Fruit fly (Drosophila melanogaster) whole organism, embryonic: ENCODE data around the gene CG5815.

Experiments
- Abd-B ChIP-seq: fragments of 200-800 bp; sonication (Bioruptor generic); optimal IDR thresholded peaks from 2 replicates; lab custom pipeline; 2018; ENCODE audit warnings: missing biosample characterization, mild to moderate bottlenecking, missing genetic modification characterization, moderate library complexity
- Asciz ChIP-seq: fragments of 200-800 bp; sonication (Bioruptor generic); optimal IDR thresholded peaks from 2 replicates; lab custom pipeline; 2017; ENCODE audit warnings: missing biosample characterization, mild to moderate bottlenecking, missing genetic modification characterization, missing genetic modification reagents
- Atf-2 ChIP-seq: fragments of 200-800 bp; sonication (Bioruptor generic); optimal IDR thresholded peaks from 2 replicates; lab custom pipeline; 2016; ENCODE audit warnings: missing biosample characterization, missing genetic modification characterization
- BtbVII ChIP-seq: fragments of 200-800 bp; sonication (Bioruptor generic); optimal IDR thresholded peaks from 3 replicates; lab custom pipeline; 2017; ENCODE audit warnings: missing biosample characterization, mild to moderate bottlenecking, missing genetic modification characterization
- CG10267 ChIP-seq: fragments of 200-800 bp; sonication (Bioruptor generic); optimal IDR thresholded peaks from 2 replicates; lab custom pipeline; 2018; ENCODE audit warnings: missing biosample characterization, mild to moderate bottlenecking, missing genetic modification characterization, moderate library complexity
- CG10274 ChIP-seq: fragments of 200-800 bp; sonication (Bioruptor generic); optimal IDR thresholded peaks from 3 replicates; lab custom pipeline; 2017; ENCODE audit warnings: missing biosample characterization, mild to moderate bottlenecking, missing genetic modification characterization
- CG10959 ChIP-seq: fragments of 200-800 bp; sonication (Bioruptor generic); IDR thresholded peaks from 2 replicates; pipeline ENCODE4 v1.3.6; 2022; ENCODE audit warnings: missing biosample characterization, missing genetic modification characterization
- CG13123 ChIP-seq: fragments of 200-800 bp; sonication (Bioruptor generic); optimal IDR thresholded peaks from 2 replicates; lab custom pipeline; 2016; ENCODE audit warnings: missing biosample characterization, missing genetic modification characterization
- CG13287 ChIP-seq: fragments of 200-800 bp; sonication (Bioruptor generic); IDR thresholded peaks from 2 replicates; pipeline ENCODE4 v1.3.6; 2022; ENCODE audit warnings: missing biosample characterization, missing genetic modification characterization; ENCODE audit not compliant: partially characterized antibody
- CG13424 ChIP-seq: fragments of 200-800 bp; sonication (Bioruptor generic); optimal IDR thresholded peaks from 2 replicates; lab custom pipeline; 2019; ENCODE audit warnings: missing biosample characterization, mild to moderate bottlenecking, missing genetic modification characterization, moderate library complexity
- CG14050 ChIP-seq: fragments of 200-800 bp; sonication (Bioruptor generic); IDR thresholded peaks from 3 replicates; pipeline ENCODE4 v1.3.6; 2022; ENCODE audit warnings: missing biosample characterization, missing genetic modification characterization
- CG17359 ChIP-seq: fragments of 200-800 bp; sonication (Bioruptor generic); optimal IDR thresholded peaks from 3 replicates; lab custom pipeline; 2018; ENCODE audit warnings: missing biosample characterization, mild to moderate bottlenecking, missing genetic modification characterization, moderate library complexity
- CG17385 ChIP-seq: fragments of 200-800 bp; sonication (Bioruptor generic); optimal IDR thresholded peaks from 3 replicates; lab custom pipeline; 2018; ENCODE audit warnings: missing biosample characterization, mild to moderate bottlenecking, missing genetic modification characterization
- CG17568 ChIP-seq: fragments of 200-800 bp; sonication (Bioruptor generic); optimal IDR thresholded peaks from 2 replicates; lab custom pipeline; 2018; ENCODE audit warnings: missing biosample characterization, mild to moderate bottlenecking, missing genetic modification characterization, moderate library complexity
- CG31224 ChIP-seq: fragments of 200-800 bp; sonication (Bioruptor generic); IDR thresholded peaks from 2 replicates; pipeline ENCODE4 v1.3.6; 2022; ENCODE audit warnings: missing biosample characterization, missing genetic modification characterization
- CG33557 ChIP-seq: fragments of 200-800 bp; sonication (Bioruptor generic); optimal IDR thresholded peaks from 2 replicates; lab custom pipeline; 2019; ENCODE audit warnings: missing biosample characterization, mild to moderate bottlenecking, missing genetic modification characterization, moderate library complexity
- CG4424 ChIP-seq: fragments of 200-800 bp; sonication (Bioruptor generic); optimal IDR thresholded peaks from 3 replicates; lab custom pipeline; 2016; ENCODE audit warnings: missing biosample characterization, missing genetic modification characterization
- CG5953 ChIP-seq: fragments of 200-800 bp; sonication (Bioruptor generic); IDR thresholded peaks from 2 replicates; pipeline ENCODE4 v1.3.6; 2022; ENCODE audit warnings: missing biosample characterization, missing genetic modification characterization
- CG6654 ChIP-seq: fragments of 200-800 bp; sonication (Bioruptor generic); optimal IDR thresholded peaks from 2 replicates; lab custom pipeline; 2017; ENCODE audit warnings: missing biosample characterization, mild to moderate bottlenecking, missing genetic modification characterization
- Deaf1 ChIP-seq: fragments of 200-800 bp; optimal IDR thresholded peaks from 3 replicates; lab custom pipeline; 2019; ENCODE audit warnings: missing biosample characterization, mild to moderate bottlenecking, missing genetic modification characterization, moderate library complexity
- Dip3 ChIP-seq: fragments of 200-800 bp; sonication (Bioruptor generic); optimal IDR thresholded peaks from 3 replicates; lab custom pipeline; 2016; ENCODE audit warnings: missing biosample characterization, missing genetic modification characterization
- Dp ChIP-seq: fragments of 200-800 bp; sonication (Bioruptor generic); optimal IDR thresholded peaks from 2 replicates; lab custom pipeline; 2018; ENCODE audit warnings: missing biosample characterization, mild to moderate bottlenecking, missing genetic modification characterization, moderate library complexity
- Hmr ChIP-seq: fragments of 200-800 bp; sonication (Bioruptor generic); optimal IDR thresholded peaks from 3 replicates; lab custom pipeline; 2017; ENCODE audit warnings: mild to moderate bottlenecking, missing biosample characterization, missing genetic modification reagents, missing genetic modification characterization
- Pdp1 ChIP-seq, 2 experiments: fragments of 200-800 bp; sonication (Bioruptor generic); optimal IDR thresholded peaks; 3 replicates each; lab custom pipeline; 2016; ENCODE audit warnings: missing biosample characterization in 2 of 2, missing genetic modification characterization in 2 of 2, mild to moderate bottlenecking in 1 of 2, moderate library complexity in 1 of 2
- Sry-β ChIP-seq: fragments of 200-800 bp; sonication (Bioruptor generic); optimal IDR thresholded peaks from 2 replicates; lab custom pipeline; 2018; ENCODE audit warnings: missing biosample characterization, mild to moderate bottlenecking, missing genetic modification characterization, moderate library complexity
- Ssrp ChIP-seq: fragments of 200-800 bp; sonication (Bioruptor generic); optimal IDR thresholded peaks from 2 replicates; lab custom pipeline; 2018; ENCODE audit warnings: missing biosample characterization, mild to moderate bottlenecking, missing genetic modification characterization, moderate library complexity
- Tbp ChIP-seq: fragments of >200 bp; optimal IDR thresholded peaks from 2 replicates; lab custom pipeline; 2018; ENCODE audit warnings: missing biosample characterization, missing genetic modification characterization
- Trl ChIP-seq, 3 experiments: fragments of >200 bp in 2 of 3; fragments of 200-800 bp in 1 of 3; sonication (Bioruptor generic) in 1 of 3; optimal IDR thresholded peaks; 2 replicates in 1 of 3; 3 replicates in 2 of 3; lab custom pipeline; 2016 to 2017; ENCODE audit warnings: missing biosample characterization in 1 of 3, missing genetic modification characterization in 1 of 3
- amos ChIP-seq: fragments of 200-800 bp; sonication (Bioruptor generic); IDR thresholded peaks from 2 replicates; pipeline ENCODE4 v1.3.6; 2022; ENCODE audit warnings: missing biosample characterization, missing genetic modification characterization; ENCODE audit not compliant: partially characterized antibody
- ap ChIP-seq: fragments of 200-800 bp; sonication (Bioruptor generic); IDR thresholded peaks from 2 replicates; pipeline ENCODE4 v1.3.6; 2022; ENCODE audit warnings: missing biosample characterization, missing genetic modification characterization
- caup ChIP-seq: fragments of 200-800 bp; sonication (Bioruptor generic); optimal IDR thresholded peaks from 3 replicates; lab custom pipeline; 2017; ENCODE audit warnings: missing biosample characterization, mild to moderate bottlenecking, missing genetic modification characterization, moderate library complexity; ENCODE audit not compliant: severe bottlenecking
- ci ChIP-seq: fragments of 200-800 bp; sonication (Bioruptor generic); IDR thresholded peaks from 3 replicates; pipeline ENCODE4 v1.3.6; 2022; ENCODE audit warnings: missing biosample characterization, missing genetic modification characterization
- danr ChIP-seq: fragments of 200-800 bp; sonication (Bioruptor generic); IDR thresholded peaks from 2 replicates; pipeline ENCODE4 v1.3.6; 2022; ENCODE audit warnings: missing biosample characterization, missing genetic modification characterization
- ham ChIP-seq: fragments of 200-800 bp; sonication (Bioruptor generic); IDR thresholded peaks from 2 replicates; pipeline ENCODE4 v1.3.6; 2022; ENCODE audit warnings: missing biosample characterization, missing genetic modification characterization
- jing ChIP-seq: fragments of 200-800 bp; sonication (Bioruptor generic); optimal IDR thresholded peaks from 2 replicates; lab custom pipeline; 2018; ENCODE audit warnings: missing biosample characterization, mild to moderate bottlenecking, missing genetic modification characterization
- lbe ChIP-seq: fragments of 200-800 bp; sonication (Bioruptor generic); optimal IDR thresholded peaks from 2 replicates; lab custom pipeline; 2016; ENCODE audit warnings: missing biosample characterization, mild to moderate bottlenecking, missing genetic modification characterization
- luna ChIP-seq: fragments of 200-800 bp; sonication (Bioruptor generic); optimal IDR thresholded peaks from 2 replicates; lab custom pipeline; 2016; ENCODE audit warnings: missing biosample characterization, missing genetic modification characterization
- nau ChIP-seq: fragments of 200-800 bp; sonication (Bioruptor generic); optimal IDR thresholded peaks from 3 replicates; lab custom pipeline; 2017; ENCODE audit warnings: missing biosample characterization, mild to moderate bottlenecking, missing genetic modification characterization, missing genetic modification reagents
- nerfin-2 ChIP-seq: fragments of 200-800 bp; sonication (Bioruptor generic); IDR thresholded peaks from 2 replicates; pipeline ENCODE4 v1.3.6; 2022; ENCODE audit warnings: missing biosample characterization, missing genetic modification characterization; ENCODE audit not compliant: partially characterized antibody
- otp ChIP-seq: fragments of 200-800 bp; sonication (Bioruptor generic); IDR thresholded peaks from 3 replicates; pipeline ENCODE4, ENCODE4 v1.3.6; 2022; ENCODE audit warnings: missing biosample characterization, missing genetic modification characterization
- p53 ChIP-seq: fragments of 200-800 bp; sonication (Bioruptor generic); optimal IDR thresholded peaks from 2 replicates; lab custom pipeline; 2016; ENCODE audit warnings: missing biosample characterization, missing genetic modification characterization
- peb ChIP-seq: fragments of 200-800 bp; sonication (Bioruptor generic); IDR thresholded peaks from 2 replicates; pipeline ENCODE4 v1.3.6; 2022; ENCODE audit warnings: missing biosample characterization, missing genetic modification characterization
- ranshi ChIP-seq: fragments of 200-800 bp; sonication (Bioruptor generic); IDR thresholded peaks from 2 replicates; pipeline ENCODE4 v1.3.6; 2022; ENCODE audit warnings: missing biosample characterization, missing genetic modification characterization
- ro ChIP-seq: fragments of 200-800 bp; sonication (Bioruptor generic); IDR thresholded peaks from 2 replicates; pipeline ENCODE4 v1.3.6; 2022; ENCODE audit warnings: missing biosample characterization, missing genetic modification characterization
- sens-2 ChIP-seq: fragments of 200-800 bp; sonication (Bioruptor generic); IDR thresholded peaks from 2 replicates; pipeline ENCODE4 v1.3.6; 2022; ENCODE audit warnings: missing biosample characterization, missing genetic modification characterization
- slbo ChIP-seq: fragments of 200-800 bp; sonication (Bioruptor generic); IDR thresholded peaks from 2 replicates; pipeline ENCODE4 v1.3.6; 2022; ENCODE audit warnings: missing biosample characterization, missing genetic modification characterization
- ssp ChIP-seq: fragments of 200-800 bp; sonication (Bioruptor generic); IDR thresholded peaks from 2 replicates; pipeline ENCODE4 v1.3.6; 2022; ENCODE audit warnings: missing biosample characterization, missing genetic modification characterization
- tio ChIP-seq: fragments of 200-800 bp; sonication (Bioruptor generic); optimal IDR thresholded peaks from 2 replicates; lab custom pipeline; 2017; ENCODE audit warnings: missing biosample characterization, missing genetic modification characterization, inconsistent platforms
- tx ChIP-seq: fragments of 200-800 bp; sonication (Bioruptor generic); optimal IDR thresholded peaks from 2 replicates; lab custom pipeline; 2016; ENCODE audit warnings: missing biosample characterization, missing genetic modification characterization

Gene CG5815

DNA sequence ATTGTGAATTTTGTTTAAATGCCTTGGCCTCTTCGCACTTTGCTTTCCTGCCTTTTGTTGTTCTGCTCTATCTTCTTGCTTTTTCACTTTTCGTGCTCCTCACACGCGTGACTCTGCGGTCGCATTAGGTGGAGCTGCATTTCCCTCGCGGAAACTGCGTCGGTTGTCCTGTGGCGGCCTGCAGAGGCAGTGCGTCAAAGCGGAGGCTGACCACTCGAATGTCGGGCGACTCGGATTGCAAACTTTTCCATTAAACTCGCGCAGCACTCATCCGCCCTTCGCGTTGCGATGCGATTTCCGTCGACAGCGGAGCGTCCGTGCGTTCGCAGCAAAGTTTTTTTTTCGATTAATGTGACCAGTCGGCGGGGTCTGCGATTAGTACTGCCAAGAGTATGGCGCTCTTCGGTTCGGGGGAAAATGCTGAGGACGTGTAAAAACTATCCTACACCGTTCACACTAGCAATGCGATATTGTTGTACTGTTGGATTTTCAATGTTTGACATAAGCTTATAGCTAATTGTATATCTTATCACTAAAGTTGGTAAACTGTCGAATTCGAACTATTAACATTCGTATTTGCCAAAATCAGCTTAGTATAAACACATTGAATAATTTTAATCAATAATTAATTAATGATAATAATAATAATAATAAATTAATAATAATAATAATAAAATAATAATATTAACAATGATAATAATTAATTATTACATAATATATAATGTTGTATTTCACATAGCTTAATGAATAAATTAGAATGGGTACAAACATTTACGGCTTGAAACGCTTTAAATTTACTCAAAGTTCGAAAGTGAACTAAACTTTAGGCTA lies 38.5 kb downstream of the CG5815 start, which contains the start of gene CG6051 (continued):
- peak; percentile 47 for TF ChIP-seq Sry-β (GFP tag; lab: Kevin White, UChicago)
- no peak for TF ChIP-seq ssp (GFP tag; lab: Robert Waterston, UW)
- TF ChIP-seq Asciz (GFP tag; lab: Kevin White, UChicago): peak; percentile 70
- TF ChIP-seq CG10274 (GFP tag; lab: Kevin White, UChicago): no peak
- TF ChIP-seq BtbVII (GFP tag; lab: Kevin White, UChicago): peak; percentile 54
- peak; percentile 53 for TF ChIP-seq Ssrp (tag; lab: Kevin White, UChicago)
- peak; percentile 7 for TF ChIP-seq CG17385
- TF ChIP-seq Tbp (GFP tag; lab: Kevin White, UChicago): no peak
- no peak for TF ChIP-seq nerfin-2 (GFP tag; lab: Robert Waterston, UW)
- no peak for TF ChIP-seq CG5953
- peak; percentile 65 for TF ChIP-seq CG13424
- TF ChIP-seq p53 (GFP tag; lab: Kevin White, UChicago): no peak
- TF ChIP-seq danr: no peak
- no peak for TF ChIP-seq CG13287
- TF ChIP-seq ci (GFP tag; lab: Robert Waterston, UW): no peak
- no peak for TF ChIP-seq lbe (GFP tag; lab: Kevin White, UChicago)
- peak; percentile 57 for TF ChIP-seq CG4424 (GFP tag; lab: Kevin White, UChicago)
- TF ChIP-seq caup (GFP tag; lab: Kevin White, UChicago): peak; percentile 65
- no peak for TF ChIP-seq jing (GFP tag; lab: Kevin White, UChicago)
- TF ChIP-seq Dip3 (GFP tag; lab: Kevin White, UChicago): peak; percentile 43
- TF ChIP-seq ap (GFP tag; lab: Robert Waterston, UW): no peak

dm6 chr3R:27151516-27151823 lies 39.1 kb downstream of the CG5815 start, which contains the start of gene Men-b:
Men-b (plus strand) TSS chr3R:27151662.
- TF ChIP-seq CG31224 (GFP tag; lab: Robert Waterston, UW): no peak
- TF ChIP-seq tx: no peak
- no peak for TF ChIP-seq CG33557 (GFP tag; lab: Kevin White, UChicago)
- no peak for TF ChIP-seq CG17359 (tag; lab: Kevin White, UChicago)
- no peak for TF ChIP-seq otp
- no peak for TF ChIP-seq ro
- TF ChIP-seq peb (GFP tag; lab: Robert Waterston, UW): no peak
- TF ChIP-seq nau (GFP tag; lab: Kevin White, UChicago): no peak
- no peak for TF ChIP-seq CG5953
- no peak for TF ChIP-seq luna (GFP tag; lab: Kevin White, UChicago)
- peak; percentile 80 for TF ChIP-seq Dp (GFP tag; lab: Kevin White, UChicago)
- TF ChIP-seq Hmr (GFP tag; lab: Kevin White, UChicago): peak; percentile 25
- no peak for TF ChIP-seq CG14050 (GFP tag; lab: Robert Waterston, UW)
- TF ChIP-seq ranshi (GFP tag; lab: Robert Waterston, UW): no peak
- TF ChIP-seq Trl (optimal IDR thresholded peaks at IDR 0.05; lab: Kevin White, UChicago): no peak
- no peak for TF ChIP-seq Trl (GFP tag; optimal IDR thresholded peaks at IDR 0.05; lab: Kevin White, UChicago)
- TF ChIP-seq CG10267 (tag; lab: Kevin White, UChicago): no peak
- TF ChIP-seq sens-2 (GFP tag; lab: Robert Waterston, UW): no peak
- TF ChIP-seq Deaf1 (tag; lab: Kevin White, UChicago): no peak
- TF ChIP-seq tio: no peak
- TF ChIP-seq amos: peak; percentile 53; the same call in 1 of the 2 replicates
- peak; percentile 67; the same call in 2 of the 3 replicates for TF ChIP-seq ci (GFP tag; lab: Robert Waterston, UW)
- TF ChIP-seq Pdp1 (GFP tag; optimal IDR thresholded peaks at IDR 0.05; lab: Kevin White, UChicago): peak in 1 of 2 experiments; percentile 6
- no peak for TF ChIP-seq CG10959
- no peak for TF ChIP-seq CG13123
- no peak for TF ChIP-seq ham (GFP tag; lab: Robert Waterston, UW)
- TF ChIP-seq slbo (GFP tag; lab: Robert Waterston, UW): peak; percentile 37; the same call in 1 of the 2 replicates
- TF ChIP-seq Atf-2 (GFP tag; lab: Kevin White, UChicago): no peak
- TF ChIP-seq CG6654 (GFP tag; lab: Kevin White, UChicago): no peak
- TF ChIP-seq Abd-B (GFP tag; lab: Kevin White, UChicago): no peak
- TF ChIP-seq CG17568 (GFP tag; lab: Kevin White, UChicago): no peak
